Worm (Caenorhabditis elegans) whole organism, midembryonic: ENCODE results near the gene ZK488.5.

ENCODE experiments used
- T22C8.4 ChIP-seq: fragments of 200-800 bp; sonication (Bioruptor generic); IDR thresholded peaks from 2 replicates; pipeline ENCODE4 v1.3.6; 2022; ENCODE audit warnings: missing genetic modification characterization, missing compliant biosample characterization
- cog-1 ChIP-seq: sonication (generic microtip); optimal IDR thresholded peaks from 2 replicates; lab custom pipeline; 2016; ENCODE audit warnings: missing genetic modification characterization, missing compliant biosample characterization
- flt-1 ChIP-seq: fragments of 200-800 bp; sonication (Bioruptor generic); IDR thresholded peaks from 2 replicates; pipeline ENCODE4 v1.3.6; 2022; ENCODE audit warnings: missing genetic modification characterization, missing compliant biosample characterization
- klf-2 ChIP-seq: fragments of 200-800 bp; sonication (Bioruptor generic); conservative IDR thresholded peaks from 2 replicates; pipeline ENCODE4 v1.3.6; 2022; ENCODE audit warnings: missing genetic modification reagents, missing genetic modification characterization, missing compliant biosample characterization
- med-1 ChIP-seq: sonication (generic microtip); optimal IDR thresholded peaks from 2 replicates; lab custom pipeline; 2017; ENCODE audit warnings: missing genetic modification characterization, mild to moderate bottlenecking, missing compliant biosample characterization, antibody characterized with exemption, missing genetic modification reagents; ENCODE audit not compliant: insufficient read depth
- ref-1 ChIP-seq: fragments of 200-800 bp; sonication (Bioruptor generic); conservative IDR thresholded peaks from 2 replicates; pipeline ENCODE4 v1.3.6; 2022; ENCODE audit warnings: missing genetic modification reagents, missing genetic modification characterization, missing compliant biosample characterization
- tab-1 ChIP-seq: fragments of 200-800 bp; sonication (Bioruptor generic); IDR thresholded peaks from 2 replicates; pipeline ENCODE4 v1.3.6; 2022; ENCODE audit warnings: missing genetic modification characterization, missing compliant biosample characterization
- ztf-23 ChIP-seq: fragments of 200-800 bp; sonication (Bioruptor generic); IDR thresholded peaks from 2 replicates; pipeline ENCODE4 v1.3.6; 2022; ENCODE audit warnings: missing genetic modification reagents, missing genetic modification characterization, missing compliant biosample characterization
- ztf-29 ChIP-seq: fragments of 200-800 bp; sonication (Bioruptor generic); IDR thresholded peaks from 2 replicates; pipeline ENCODE4 v1.3.6; 2022; ENCODE audit warnings: missing genetic modification reagents, missing genetic modification characterization, missing compliant biosample characterization

DNA sequence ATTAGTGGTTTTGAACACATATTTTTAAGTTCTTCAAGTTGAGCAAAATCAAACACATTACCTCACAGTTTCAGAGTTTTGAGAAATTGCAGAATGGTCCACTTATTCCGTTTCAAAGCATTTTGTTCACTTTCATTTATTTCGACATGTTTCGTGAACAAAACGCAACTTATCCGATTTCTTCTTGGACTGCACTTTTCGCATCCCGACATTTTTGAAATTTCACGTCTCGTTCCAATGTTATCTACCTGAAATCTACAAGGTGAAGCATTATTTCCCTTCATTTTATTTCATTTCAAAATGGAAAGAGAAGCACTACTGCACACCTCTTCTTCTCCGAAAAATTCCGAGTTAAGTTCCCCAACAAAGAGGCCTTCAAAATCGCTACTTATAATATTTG, 2.9 kb upstream of the ZK488.5 start, which contains the start of gene ZK488.6:
- no peak for TF ChIP-seq flt-1 (GFP tag; lab: Robert Waterston, UW)
- no peak for TF ChIP-seq tab-1 (GFP tag; lab: Robert Waterston, UW)
- no peak for TF ChIP-seq med-1
- TF ChIP-seq ztf-23 (GFP tag; lab: Robert Waterston, UW) = no peak
- TF ChIP-seq ztf-29 (GFP tag; lab: Robert Waterston, UW) = no peak
- TF ChIP-seq klf-2 (GFP tag; lab: Robert Waterston, UW) = no peak
- TF ChIP-seq ref-1 (GFP tag; lab: Robert Waterston, UW) = no peak
- TF ChIP-seq cog-1 (tag; lab: Kevin White, UChicago) = no peak
- TF ChIP-seq T22C8.4 (GFP tag; lab: Robert Waterston, UW) = no peak
